Fruit fly (Drosophila melanogaster): Measurements from ENCODE around the gene IntS12.

IntS12 gene

dm6 chr3R:26866577-26867456 is 3.6 kb downstream of the IntS12 start, which contains the start of the genes ball and His2Av (continued):
- TF ChIP-seq CG3919 (GFP tag; optimal IDR thresholded peaks at IDR 0.05) (peak; percentile 85), CG6854 (GFP tag; optimal IDR thresholded peaks at IDR 0.05) (no peak), Sox102F (GFP tag; optimal IDR thresholded peaks at IDR 0.05) (peak; percentile 69), CG16779 (tag; optimal IDR thresholded peaks at IDR 0.05) (no peak), CG6163 (GFP tag; IDR thresholded peaks at IDR 0.05) (peak; percentile 81), CG10631 (GFP tag; optimal IDR thresholded peaks at IDR 0.05) (peak; percentile 79), achi (GFP tag; optimal IDR thresholded peaks at IDR 0.05) (peak; percentile 80), CG6792 (GFP tag; optimal IDR thresholded peaks at IDR 0.05) (peak; percentile 76), CG6808 (GFP tag; optimal IDR thresholded peaks at IDR 0.05) (peak; percentile 6), Eip78C (GFP tag) (peak; percentile 90)

- TF ChIP-seq ss (GFP tag; optimal IDR thresholded peaks at IDR 0.05) (no peak), CG6792 (GFP tag; optimal IDR thresholded peaks at IDR 0.05) (no peak), Eip93F (GFP tag; optimal IDR thresholded peaks at IDR 0.05) (no peak), eg (GFP tag; IDR thresholded peaks at IDR 0.05) (0 out of 3 replicates have a peak, but pooled peaks have one; percentile 16), CG1621 (tag; optimal IDR thresholded peaks at IDR 0.05) (no peak), CG6854 (GFP tag; optimal IDR thresholded peaks at IDR 0.05) (no peak), topi (GFP tag; optimal IDR thresholded peaks at IDR 0.05) (no peak), Lpt (GFP tag; optimal IDR thresholded peaks at IDR 0.05) (no peak), Ets96B (tag; optimal IDR thresholded peaks at IDR 0.05) (no peak), CG8119 (GFP tag; IDR thresholded peaks at IDR 0.05) (peak; percentile 31; the same call in 1 of the 3 replicates), CG6276 (GFP tag; optimal IDR thresholded peaks at IDR 0.05) (no peak), Eip78C (GFP tag) (peak; percentile 37), CG15336 (GFP tag; IDR thresholded peaks at IDR 0.05) (peak; percentile 49; the same call in 1 of the 2 replicates), CG16779 (tag; optimal IDR thresholded peaks at IDR 0.05) (no peak), dac (GFP tag; optimal IDR thresholded peaks at IDR 0.05) (no peak), Hr39 (GFP tag; optimal IDR thresholded peaks at IDR 0.05) (no peak), CG11294 (GFP tag; IDR thresholded peaks at IDR 0.05) (no peak), CG32006 (GFP tag; optimal IDR thresholded peaks at IDR 0.05) (no peak), spab (GFP tag; optimal IDR thresholded peaks at IDR 0.05) (no peak), Sox15 (GFP tag; optimal IDR thresholded peaks at IDR 0.05) (no peak)
These were observed 4.4 kb downstream of the IntS12 start for dm6 chr3R:26867457-26868044.

dm6 chr3R:26869431-26869830 is 6.3 kb downstream of the IntS12 start:
- no peak for TF ChIP-seq salr (GFP tag; optimal IDR thresholded peaks at IDR 0.05)

- TF ChIP-seq svp (GFP tag) (peak; percentile 55), CG8319 (GFP tag; optimal IDR thresholded peaks at IDR 0.05) (no peak), Eip78C (GFP tag) (peak; percentile 17)
These were observed 7.3 kb downstream of the IntS12 start for dm6 chr3R:26870494-26870893.

- no peak for TF ChIP-seq CG34406 (GFP tag; optimal IDR thresholded peaks at IDR 0.05)
- no peak for TF ChIP-seq CG1621 (tag; optimal IDR thresholded peaks at IDR 0.05)
- no peak for TF ChIP-seq fd85E (GFP tag; optimal IDR thresholded peaks at IDR 0.05)
- TF ChIP-seq lz (GFP tag; optimal IDR thresholded peaks at IDR 0.05), result no peak
- peak; percentile 85 for TF ChIP-seq svp (GFP tag)
- TF ChIP-seq acj6 (GFP tag; optimal IDR thresholded peaks at IDR 0.05), result no peak
- TF ChIP-seq CG15336 (GFP tag; IDR thresholded peaks at IDR 0.05), result no peak
- TF ChIP-seq CG7368 (GFP tag; optimal IDR thresholded peaks at IDR 0.05), result no peak
These were observed 7.9 kb downstream of the IntS12 start for dm6 chr3R:26871061-26871460.

Data from whole organism, prepupa.